Worm (Caenorhabditis elegans): ENCODE results near the gene T18D3.9.
A peak's percentile ranks its signal among the peaks of the same experiment; 100 is the strongest.

Gene T18D3.9

ce11 chrX:12454290-12454795 lies at the start of gene T18D3.9, which contains the start of gene T18D3.1:
TSS of gene T18D3.9 (minus strand) at chrX:12454457.
TSS of gene T18D3.1 (plus strand) at chrX:12454745.
- TF ChIP-seq nhr-21 (tag; optimal IDR thresholded peaks at IDR 0.05) = peak; percentile 42
- no peak for TF ChIP-seq lin-39 (tag; optimal IDR thresholded peaks at IDR 0.05)
- peak; percentile 60 for TF ChIP-seq nhr-129 (tag; optimal IDR thresholded peaks at IDR 0.05)
- TF ChIP-seq ama-1 (optimal IDR thresholded peaks at IDR 0.05) = no peak
- no peak for TF ChIP-seq mdl-1 (tag; optimal IDR thresholded peaks at IDR 0.05)
- TF ChIP-seq unc-39 (tag; optimal IDR thresholded peaks at IDR 0.05) = no peak
- TF ChIP-seq zag-1 (tag; optimal IDR thresholded peaks at IDR 0.05) = no peak
- peak; percentile 38 for TF ChIP-seq F13H6.1 (tag; optimal IDR thresholded peaks at IDR 0.05)
- no peak for TF ChIP-seq sem-4 (tag; optimal IDR thresholded peaks at IDR 0.05)
- TF ChIP-seq ztf-11 (tag; optimal IDR thresholded peaks at IDR 0.05) = no peak
- peak; percentile 45 for TF ChIP-seq gmeb-1 (tag; optimal IDR thresholded peaks at IDR 0.05)
- no peak for TF ChIP-seq elt-3 (tag; optimal IDR thresholded peaks at IDR 0.05)
- TF ChIP-seq Y55F3AM.14 (GFP tag; optimal IDR thresholded peaks at IDR 0.05) = no peak
- no peak for TF ChIP-seq alr-1 (tag; optimal IDR thresholded peaks at IDR 0.05)
- TF ChIP-seq ztf-4 (tag; optimal IDR thresholded peaks at IDR 0.05) = no peak
- no peak for TF ChIP-seq nhr-77 (tag; optimal IDR thresholded peaks at IDR 0.05)
- no peak for TF ChIP-seq nhr-23 (tag; optimal IDR thresholded peaks at IDR 0.05)
- no peak for TF ChIP-seq lin-11 (tag; optimal IDR thresholded peaks at IDR 0.05)
- TF ChIP-seq nhr-11 (tag; optimal IDR thresholded peaks at IDR 0.05) = no peak
- no peak for TF ChIP-seq skn-1 (tag; optimal IDR thresholded peaks at IDR 0.05)
- TF ChIP-seq nhr-237 (tag; optimal IDR thresholded peaks at IDR 0.05) = no peak
- TF ChIP-seq egl-27 (tag; optimal IDR thresholded peaks at IDR 0.05) = no peak
- no peak for TF ChIP-seq mbf-1 (tag; optimal IDR thresholded peaks at IDR 0.05)
- TF ChIP-seq fos-1 (tag; optimal IDR thresholded peaks at IDR 0.05) = peak; percentile 42
- TF ChIP-seq mab-5 (tag; optimal IDR thresholded peaks at IDR 0.05) = no peak
- TF ChIP-seq snpc-4 (tag; optimal IDR thresholded peaks at IDR 0.05) = no peak
- peak; percentile 62 for TF ChIP-seq lin-13 (GFP tag; optimal IDR thresholded peaks at IDR 0.05)
- TF ChIP-seq sma-9 (GFP tag; optimal IDR thresholded peaks at IDR 0.05) = peak; percentile 14
- TF ChIP-seq sma-9 (tag; optimal IDR thresholded peaks at IDR 0.05) = no peak
- TF ChIP-seq blmp-1 (tag; optimal IDR thresholded peaks at IDR 0.05; ENCODE audit: insufficient read depth) = no peak
- TF ChIP-seq sma-3 (GFP tag; optimal IDR thresholded peaks at IDR 0.05) = peak; percentile 36
- no peak for TF ChIP-seq nhr-6 (tag; optimal IDR thresholded peaks at IDR 0.05)
- TF ChIP-seq nhr-10 (tag; optimal IDR thresholded peaks at IDR 0.05) = no peak
- TF ChIP-seq nhr-12 (tag; optimal IDR thresholded peaks at IDR 0.05) = no peak
- TF ChIP-seq aly-2 (tag; optimal IDR thresholded peaks at IDR 0.05) = no peak
- TF ChIP-seq ZK546.5 (tag; optimal IDR thresholded peaks at IDR 0.05) = no peak
- no peak for TF ChIP-seq elt-1 (tag; optimal IDR thresholded peaks at IDR 0.05)
- TF ChIP-seq unc-55 (GFP tag; optimal IDR thresholded peaks at IDR 0.05) = peak; percentile 32
- TF ChIP-seq peb-1 (tag; optimal IDR thresholded peaks at IDR 0.05) = no peak
- TF ChIP-seq nhr-25 (tag; optimal IDR thresholded peaks at IDR 0.05) = peak; percentile 39
- TF ChIP-seq lsy-2 (tag; optimal IDR thresholded peaks at IDR 0.05) = peak in 1 of 2 experiments; percentile 60
- TF ChIP-seq C34F6.9 (tag; optimal IDR thresholded peaks at IDR 0.05) = peak; percentile 65
- no peak for TF ChIP-seq dmd-4 (tag; optimal IDR thresholded peaks at IDR 0.05)
- no peak for TF ChIP-seq ceh-82 (tag; optimal IDR thresholded peaks at IDR 0.05)
- no peak for TF ChIP-seq R02D3.7 (tag; optimal IDR thresholded peaks at IDR 0.05)
- no peak for TF ChIP-seq unc-62 (GFP tag; optimal IDR thresholded peaks at IDR 0.05)
- peak; percentile 46 for TF ChIP-seq crh-2 (tag; optimal IDR thresholded peaks at IDR 0.05)
- TF ChIP-seq ceh-16 (tag; optimal IDR thresholded peaks at IDR 0.05) = no peak
- TF ChIP-seq ztf-1 (GFP tag; conservative IDR thresholded peaks at IDR 0.05) = no peak
